Worm (Caenorhabditis elegans) whole organism, L4 larva: Measurements from ENCODE around the gene gst-6.
A peak's percentile ranks its signal among the peaks of the same experiment; 100 is the strongest.

Source experiments
- D1046.2 ChIP-seq: fragments of 200-800 bp; sonication (Bioruptor generic); IDR thresholded peaks from 2 replicates; pipeline ENCODE4 v1.3.6; 2022; ENCODE audit warnings: missing genetic modification characterization, missing compliant biosample characterization
- F26F4.8 ChIP-seq: fragments of 200-800 bp; sonication (Bioruptor generic); conservative IDR thresholded peaks from 2 replicates; pipeline ENCODE4 v1.3.6; 2022; ENCODE audit warnings: missing genetic modification characterization, missing compliant biosample characterization
- T26A8.4 ChIP-seq: fragments of 200-800 bp; sonication (Bioruptor generic); IDR thresholded peaks from 2 replicates; pipeline ENCODE4 v1.3.6; 2022; ENCODE audit warnings: missing genetic modification characterization, missing compliant biosample characterization
- Y48G9A.11 ChIP-seq: fragments of 200-800 bp; sonication (Bioruptor generic); IDR thresholded peaks from 2 replicates; pipeline ENCODE4 v1.3.6; 2022; ENCODE audit warnings: missing genetic modification reagents, missing genetic modification characterization, missing compliant biosample characterization
- ZK337.2 ChIP-seq: fragments of 200-800 bp; sonication (Bioruptor generic); IDR thresholded peaks from 2 replicates; pipeline ENCODE4 v1.3.6; 2022; ENCODE audit warnings: missing genetic modification reagents, missing genetic modification characterization, missing compliant biosample characterization
- aha-1 ChIP-seq: fragments of 150-350 bp; peaks from one replicate; lab custom pipeline; 2014; ENCODE audit warnings: missing biosample characterization, missing genetic modification characterization
- aly-2 ChIP-seq: sonication (generic microtip); optimal IDR thresholded peaks from 2 replicates; lab custom pipeline; 2018; ENCODE audit warnings: missing biosample characterization, missing genetic modification characterization
- ama-1 ChIP-seq: fragments of 150-350 bp; optimal IDR thresholded peaks from 2 replicates; lab custom pipeline; 2014; ENCODE audit warnings: inconsistent platforms, mixed read lengths
- ceh-20 ChIP-seq: fragments of 200-800 bp; sonication (Bioruptor generic); IDR thresholded peaks from 2 replicates; pipeline ENCODE4 v1.3.6; 2022; ENCODE audit warnings: missing genetic modification reagents, missing genetic modification characterization, missing compliant biosample characterization
- ceh-62 ChIP-seq: sonication (generic microtip); optimal IDR thresholded peaks from 2 replicates; lab custom pipeline; 2017; ENCODE audit warnings: missing biosample characterization, missing genetic modification characterization
- ces-1 ChIP-seq: fragments of 150-350 bp; sonication (generic microtip); optimal IDR thresholded peaks from 4 replicates; lab custom pipeline; 2014; ENCODE audit warnings: missing biosample characterization, missing genetic modification reagents, missing genetic modification characterization
- daf-12 ChIP-seq: fragments of 150-350 bp; optimal IDR thresholded peaks from 2 replicates; lab custom pipeline; 2014; ENCODE audit warnings: missing biosample characterization, missing genetic modification reagents, missing genetic modification characterization
- daf-16 ChIP-seq, 3 experiments: sonication (generic microtip); optimal IDR thresholded peaks; 2 replicates each; lab custom pipeline; 2016 to 2017; ENCODE audit warnings: missing genetic modification characterization in 3 of 3, missing genetic modification reagents in 3 of 3, mild to moderate bottlenecking in 2 of 3, missing compliant biosample characterization in 2 of 3, missing biosample characterization in 1 of 3, moderate library complexity in 1 of 3
- dmd-6 ChIP-seq: fragments of 200-800 bp; sonication (Bioruptor generic); IDR thresholded peaks from 2 replicates; pipeline ENCODE4 v1.3.6; 2022; ENCODE audit warnings: missing genetic modification reagents, missing genetic modification characterization, missing compliant biosample characterization
- dmd-8 ChIP-seq: fragments of 200-800 bp; sonication (Bioruptor generic); IDR thresholded peaks from 2 replicates; pipeline ENCODE4 v1.3.6; 2022; ENCODE audit warnings: missing genetic modification characterization, missing compliant biosample characterization
- egl-27 ChIP-seq: sonication (generic microtip); optimal IDR thresholded peaks from 3 replicates; lab custom pipeline; 2017; ENCODE audit warnings: missing biosample characterization, missing genetic modification reagents, missing genetic modification characterization
- egl-43 ChIP-seq: fragments of 200-800 bp; sonication (Bioruptor generic); IDR thresholded peaks from 2 replicates; pipeline ENCODE4 v1.3.6; 2022; ENCODE audit warnings: missing genetic modification reagents, missing genetic modification characterization, missing compliant biosample characterization
- gei-8 ChIP-seq: fragments of 200-800 bp; sonication (Bioruptor generic); optimal IDR thresholded peaks from 2 replicates; lab custom pipeline; 2018; ENCODE audit warnings: mild to moderate bottlenecking, missing genetic modification characterization, missing compliant biosample characterization
- hlh-30 ChIP-seq: sonication (generic microtip); optimal IDR thresholded peaks from 2 replicates; lab custom pipeline; 2017; ENCODE audit warnings: antibody characterized with exemption, mild to moderate bottlenecking, missing genetic modification characterization, missing compliant biosample characterization; ENCODE audit not compliant: insufficient read depth
- jun-1 ChIP-seq: fragments of 150-350 bp; optimal IDR thresholded peaks from 2 replicates; lab custom pipeline; 2014; ENCODE audit warnings: missing biosample characterization, missing genetic modification reagents, missing genetic modification characterization
- lim-7 ChIP-seq: fragments of 200-800 bp; sonication (Bioruptor generic); IDR thresholded peaks from 2 replicates; pipeline ENCODE4 v1.3.6; 2022; ENCODE audit warnings: missing genetic modification characterization, missing compliant biosample characterization
- lin-1 ChIP-seq: fragments of 200-800 bp; sonication (Bioruptor generic); IDR thresholded peaks from 2 replicates; pipeline ENCODE4 v1.3.6; 2022; ENCODE audit warnings: missing genetic modification reagents, missing genetic modification characterization, missing compliant biosample characterization
- lin-29 ChIP-seq: fragments of 200-800 bp; sonication (Bioruptor generic); IDR thresholded peaks from 2 replicates; pipeline ENCODE4 v1.3.6; 2022; ENCODE audit warnings: missing genetic modification reagents, missing genetic modification characterization, missing compliant biosample characterization
- lin-39 ChIP-seq: fragments of 150-350 bp; optimal IDR thresholded peaks from 2 replicates; lab custom pipeline; 2014; ENCODE audit warnings: missing biosample characterization, missing genetic modification reagents, missing genetic modification characterization
- lsy-2 ChIP-seq, 2 experiments: fragments of 150-350 bp in 1 of 2; sonication (generic microtip) in 1 of 2; optimal IDR thresholded peaks; 2 replicates each; lab custom pipeline; 2014 to 2017; ENCODE audit warnings: missing biosample characterization in 2 of 2, missing genetic modification characterization in 2 of 2
- mdl-1 ChIP-seq, 2 experiments: fragments of 150-350 bp in 1 of 2; sonication (generic microtip) in 1 of 2; optimal IDR thresholded peaks; 2 replicates each; lab custom pipeline; 2014 to 2017; ENCODE audit warnings: missing biosample characterization in 2 of 2, missing genetic modification characterization in 2 of 2
- mdt-29 ChIP-seq: fragments of 200-800 bp; sonication (Bioruptor generic); IDR thresholded peaks from 2 replicates; pipeline ENCODE4 v1.3.6; 2022; ENCODE audit warnings: missing genetic modification reagents, missing genetic modification characterization, missing compliant biosample characterization
- mep-1 ChIP-seq: fragments of 150-350 bp; sonication (generic microtip); optimal IDR thresholded peaks from 3 replicates; lab custom pipeline; 2014; ENCODE audit warnings: missing biosample characterization, missing genetic modification characterization
- mes-2 ChIP-seq: sonication (generic microtip); optimal IDR thresholded peaks from 2 replicates; lab custom pipeline; 2016; ENCODE audit warnings: missing genotype, mild to moderate bottlenecking, missing genetic modification characterization, missing compliant biosample characterization; ENCODE audit not compliant: poor library complexity, severe bottlenecking
- mxl-2 ChIP-seq: fragments of 200-800 bp; sonication (Bioruptor generic); conservative IDR thresholded peaks from 2 replicates; pipeline ENCODE4 v1.3.6; 2022; ENCODE audit warnings: missing genetic modification reagents, missing genetic modification characterization, missing compliant biosample characterization
- nhr-10 ChIP-seq: fragments of 150-350 bp; optimal IDR thresholded peaks from 2 replicates; lab custom pipeline; 2014; ENCODE audit warnings: missing biosample characterization, missing genetic modification characterization
- nhr-102 ChIP-seq: sonication (generic microtip); optimal IDR thresholded peaks from 2 replicates; lab custom pipeline; 2016; ENCODE audit warnings: mild to moderate bottlenecking, missing genetic modification characterization, moderate library complexity, missing compliant biosample characterization
- nhr-111 ChIP-seq: fragments of 200-800 bp; sonication (Bioruptor generic); optimal IDR thresholded peaks from 2 replicates; lab custom pipeline; 2018; ENCODE audit warnings: mild to moderate bottlenecking, missing genetic modification characterization, missing compliant biosample characterization
- nhr-28 ChIP-seq: fragments of 150-350 bp; optimal IDR thresholded peaks from 2 replicates; lab custom pipeline; 2014; ENCODE audit warnings: missing biosample characterization, missing genetic modification characterization
- nhr-41 ChIP-seq: fragments of 200-800 bp; sonication (Bioruptor generic); IDR thresholded peaks from 2 replicates; pipeline ENCODE4 v1.3.6; 2022; ENCODE audit warnings: missing genetic modification reagents, missing genetic modification characterization, missing compliant biosample characterization
- nhr-42 ChIP-seq: fragments of 200-800 bp; sonication (Bioruptor generic); IDR thresholded peaks from 2 replicates; pipeline ENCODE4 v1.3.6; 2022; ENCODE audit warnings: missing genetic modification characterization, missing compliant biosample characterization
- nhr-48 ChIP-seq: sonication (generic microtip); optimal IDR thresholded peaks from 2 replicates; lab custom pipeline; 2016; ENCODE audit warnings: mild to moderate bottlenecking, missing genetic modification characterization, missing compliant biosample characterization
- nhr-6 ChIP-seq: fragments of 150-350 bp; optimal IDR thresholded peaks from 2 replicates; lab custom pipeline; 2014; ENCODE audit warnings: missing biosample characterization, missing genetic modification characterization
- nhr-76 ChIP-seq: fragments of 150-350 bp; optimal IDR thresholded peaks from 2 replicates; lab custom pipeline; 2014; ENCODE audit warnings: missing biosample characterization, missing genetic modification characterization
- rbr-2 ChIP-seq: sonication (generic microtip); optimal IDR thresholded peaks from 2 replicates; lab custom pipeline; 2016; ENCODE audit warnings: missing genotype, missing genetic modification characterization, missing compliant biosample characterization
- skn-1 ChIP-seq: fragments of 150-350 bp; optimal IDR thresholded peaks from 2 replicates; lab custom pipeline; 2014; ENCODE audit warnings: missing biosample characterization, missing genetic modification characterization
- snpc-4 ChIP-seq: fragments of 150-350 bp; optimal IDR thresholded peaks from 2 replicates; lab custom pipeline; 2014; ENCODE audit warnings: missing biosample characterization, missing genetic modification characterization
- spr-1 ChIP-seq: sonication (generic microtip); optimal IDR thresholded peaks from 2 replicates; lab custom pipeline; 2016; ENCODE audit warnings: mild to moderate bottlenecking, missing genetic modification characterization, missing compliant biosample characterization
- spr-3 ChIP-seq: fragments of 200-800 bp; sonication (Bioruptor generic); optimal IDR thresholded peaks from 2 replicates; lab custom pipeline; 2018; ENCODE audit warnings: mild to moderate bottlenecking, missing genetic modification characterization, missing compliant biosample characterization
- tag-97 ChIP-seq: fragments of 200-800 bp; sonication (Bioruptor generic); IDR thresholded peaks from 2 replicates; pipeline ENCODE4 v1.3.6; 2022; ENCODE audit warnings: missing genetic modification characterization, missing compliant biosample characterization
- unc-130 ChIP-seq: sonication (generic microtip); optimal IDR thresholded peaks from 2 replicates; lab custom pipeline; 2016; ENCODE audit warnings: missing genetic modification reagents, missing genetic modification characterization, missing compliant biosample characterization
- unc-39 ChIP-seq: sonication (generic microtip); optimal IDR thresholded peaks from 2 replicates; lab custom pipeline; 2017; ENCODE audit warnings: missing biosample characterization, missing genetic modification characterization
- vab-7 ChIP-seq: fragments of 200-800 bp; sonication (Bioruptor generic); IDR thresholded peaks from 2 replicates; pipeline ENCODE4 v1.3.6; 2022; ENCODE audit warnings: missing genetic modification reagents, missing genetic modification characterization, missing compliant biosample characterization
- zag-1 ChIP-seq: fragments of 150-350 bp; optimal IDR thresholded peaks from 2 replicates; lab custom pipeline; 2014; ENCODE audit warnings: missing biosample characterization, missing genetic modification characterization
- zip-2 ChIP-seq: fragments of 150-350 bp; optimal IDR thresholded peaks from 2 replicates; lab custom pipeline; 2014; ENCODE audit warnings: missing biosample characterization, missing genetic modification characterization
- ztf-11 ChIP-seq: fragments of 150-350 bp; optimal IDR thresholded peaks from 2 replicates; lab custom pipeline; 2014; ENCODE audit warnings: missing biosample characterization, missing genetic modification characterization
- ztf-7 ChIP-seq: fragments of 150-350 bp; optimal IDR thresholded peaks from 2 replicates; lab custom pipeline; 2014; ENCODE audit warnings: missing biosample characterization, missing genetic modification characterization

gst-6 gene

DNA sequence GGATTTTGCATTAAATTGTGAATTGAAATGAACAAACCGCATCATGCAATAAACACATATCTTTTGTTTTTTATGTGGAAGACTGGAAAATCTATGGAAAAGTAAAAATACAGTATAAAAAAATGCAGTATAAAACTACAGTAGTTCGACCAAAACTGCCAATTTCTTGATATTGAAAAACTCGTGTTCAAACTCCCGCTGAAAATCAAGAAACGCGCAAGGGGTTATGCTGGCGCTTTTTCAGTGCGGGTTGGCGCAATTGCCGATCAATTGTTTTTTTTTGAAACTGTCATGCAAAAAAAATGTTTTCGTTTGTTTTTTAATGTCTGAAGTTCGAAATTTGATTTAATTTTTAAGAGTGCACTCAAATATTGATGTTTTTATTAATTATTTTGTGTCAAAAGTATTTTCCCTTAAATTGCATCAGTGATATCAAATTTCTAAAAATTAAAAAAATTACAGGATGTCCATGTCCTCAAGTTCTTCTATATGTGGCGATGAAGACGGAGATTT is 28.0 kb upstream of the gst-6 start, which contains the start of gene dnj-9 (continued):
- TF ChIP-seq daf-16 (GFP tag; optimal IDR thresholded peaks at IDR 0.05; lab: Kevin White, UChicago) (peak; percentile 38 to 85), daf-16 (tag; optimal IDR thresholded peaks at IDR 0.05; lab: Kevin White, UChicago) (peak; percentile 79), mxl-2 (GFP tag; lab: Robert Waterston, UW) (peak; percentile 80), nhr-6 (tag; lab: Kevin White, UChicago) (peak; percentile 93), lin-1 (GFP tag; lab: Robert Waterston, UW) (peak; percentile 89), unc-130 (peak; percentile 52), jun-1 (tag; lab: Kevin White, UChicago) (peak; percentile 69), daf-12 (no peak), aly-2 (tag; lab: Kevin White, UChicago) (no peak), ces-1 (GFP tag; lab: Kevin White, UChicago) (peak; percentile 52), ceh-62 (no peak), mdt-29 (GFP tag; lab: Robert Waterston, UW) (peak; percentile 79; the same call in 1 of the 2 replicates), ama-1 (lab: Kevin White, UChicago) (no peak), F26F4.8 (GFP tag; lab: Robert Waterston, UW) (no peak), lsy-2 (tag; optimal IDR thresholded peaks at IDR 0.05; lab: Kevin White, UChicago) (peak; percentile 68 to 96), ztf-7 (tag; lab: Kevin White, UChicago) (peak; percentile 82), rbr-2 (tag; lab: Kevin White, UChicago) (peak; percentile 94), D1046.2 (no peak), vab-7 (GFP tag; lab: Robert Waterston, UW) (no peak), skn-1 (tag; lab: Kevin White, UChicago) (no peak), T26A8.4 (GFP tag; lab: Robert Waterston, UW) (peak; percentile 95), lim-7 (GFP tag; lab: Robert Waterston, UW) (no peak), spr-1 (peak; percentile 94), nhr-102 (tag; lab: Kevin White, UChicago) (peak; percentile 97), mes-2 (tag; lab: Kevin White, UChicago) (peak; percentile 95), nhr-42 (peak; percentile 82), nhr-76 (tag; lab: Kevin White, UChicago) (peak; percentile 41), gei-8 (no peak), zip-2 (tag; lab: Kevin White, UChicago) (peak; percentile 64), lin-29 (GFP tag; lab: Robert Waterston, UW) (peak; percentile 87), spr-3 (GFP tag; lab: Kevin White, UChicago) (peak; percentile 92), tag-97 (GFP tag; lab: Robert Waterston, UW) (no peak), dmd-8 (GFP tag; lab: Robert Waterston, UW) (no peak), ceh-20 (peak; percentile 90), lin-39 (tag; lab: Kevin White, UChicago) (no peak), unc-39 (no peak), egl-27 (tag; lab: Kevin White, UChicago) (no peak), mep-1 (tag; lab: Kevin White, UChicago) (peak; percentile 96), hlh-30 (peak; percentile 88), ZK337.2 (GFP tag; lab: Robert Waterston, UW) (peak; percentile 56; the same call in 1 of the 2 replicates), mdl-1 (tag; optimal IDR thresholded peaks at IDR 0.05; lab: Kevin White, UChicago) (peak in 1 of 2 experiments; percentile 51), Y48G9A.11 (GFP tag; lab: Robert Waterston, UW) (peak; percentile 72), zag-1 (tag; lab: Kevin White, UChicago) (peak; percentile 76), nhr-28 (tag; lab: Kevin White, UChicago) (peak; percentile 83), egl-43 (GFP tag; lab: Robert Waterston, UW) (peak; percentile 77), nhr-10 (tag; lab: Kevin White, UChicago) (no peak), nhr-48 (tag; lab: Kevin White, UChicago) (peak; percentile 89), nhr-41 (no peak), aha-1 (peak; percentile 99), snpc-4 (tag; lab: Kevin White, UChicago) (peak; percentile 19), ztf-11 (tag; lab: Kevin White, UChicago) (no peak), nhr-111 (GFP tag; lab: Kevin White, UChicago) (no peak), dmd-6 (peak; percentile 94)
